Fruit fly (Drosophila melanogaster): Measurements from ENCODE around the gene CG11836.

- no peak for TF ChIP-seq h (optimal IDR thresholded peaks at IDR 0.05)
- TF ChIP-seq Sin3A (optimal IDR thresholded peaks at IDR 0.05) = no peak
- TF ChIP-seq psq (optimal IDR thresholded peaks at IDR 0.05) = no peak
- no peak for TF ChIP-seq ttk (optimal IDR thresholded peaks at IDR 0.05)
Measured at dm6 chr3R:25056016-25056415, 14.9 kb upstream of the CG11836 start, which contains the start of the genes CG31111 and stac.
